Worm (Caenorhabditis elegans) whole organism, early embryonic: ENCODE data around the gene gst-20.

Experiments used
- B0310.2 ChIP-seq: sonication (generic microtip); optimal IDR thresholded peaks from 2 replicates; lab custom pipeline; 2016; ENCODE audit warnings: mild to moderate bottlenecking, missing genetic modification characterization, missing compliant biosample characterization
- F13C5.2 ChIP-seq: sonication (generic microtip); optimal IDR thresholded peaks from 2 replicates; lab custom pipeline; 2017; ENCODE audit warnings: mild to moderate bottlenecking, missing genetic modification characterization, inconsistent platforms, missing compliant biosample characterization
- aly-1 ChIP-seq: sonication (generic microtip); optimal IDR thresholded peaks from 2 replicates; lab custom pipeline; 2016; ENCODE audit warnings: missing genetic modification characterization, missing compliant biosample characterization
- ama-1 ChIP-seq: fragments of 150-350 bp; optimal IDR thresholded peaks from 2 replicates; lab custom pipeline; 2014
- ceh-13 ChIP-seq: fragments of 200-800 bp; sonication (Bioruptor generic); optimal IDR thresholded peaks from 2 replicates; lab custom pipeline; 2018; ENCODE audit warnings: mild to moderate bottlenecking, missing genetic modification characterization, missing compliant biosample characterization
- ceh-36 ChIP-seq: sonication (generic microtip); optimal IDR thresholded peaks from 2 replicates; lab custom pipeline; 2016; ENCODE audit warnings: missing genetic modification characterization, inconsistent platforms, missing compliant biosample characterization
- ets-7 ChIP-seq: sonication (generic microtip); optimal IDR thresholded peaks from 2 replicates; lab custom pipeline; 2016; ENCODE audit warnings: missing genotype, missing genetic modification characterization, missing compliant biosample characterization
- flt-1 ChIP-seq: fragments of 200-800 bp; sonication (Bioruptor generic); IDR thresholded peaks from 2 replicates; pipeline ENCODE4 v1.3.6; 2022; ENCODE audit warnings: missing genetic modification characterization, missing compliant biosample characterization
- hmbx-1 ChIP-seq: sonication (generic microtip); optimal IDR thresholded peaks from 2 replicates; lab custom pipeline; 2016; ENCODE audit warnings: mild to moderate bottlenecking, missing genetic modification characterization, missing compliant biosample characterization
- hmg-4 ChIP-seq: fragments of 200-800 bp; sonication (Bioruptor generic); optimal IDR thresholded peaks from 2 replicates; lab custom pipeline; 2018; ENCODE audit warnings: mild to moderate bottlenecking, missing genetic modification characterization, missing compliant biosample characterization
- hnd-1 ChIP-seq: sonication (generic microtip); optimal IDR thresholded peaks from 2 replicates; lab custom pipeline; 2016; ENCODE audit warnings: missing genetic modification characterization, missing compliant biosample characterization
- pes-1 ChIP-seq: fragments of 200-800 bp; sonication (Bioruptor generic); IDR thresholded peaks from 2 replicates; pipeline ENCODE4 v1.3.6; 2022; ENCODE audit warnings: missing genetic modification reagents, missing genetic modification characterization, missing compliant biosample characterization
- scrt-1 ChIP-seq: fragments of 200-800 bp; sonication (Bioruptor generic); IDR thresholded peaks from 2 replicates; pipeline ENCODE4 v1.3.6; 2022; ENCODE audit warnings: missing genetic modification characterization, missing compliant biosample characterization
- tbx-11 ChIP-seq: fragments of 200-800 bp; sonication (Bioruptor generic); IDR thresholded peaks from 2 replicates; pipeline ENCODE4 v1.3.6; 2022; ENCODE audit warnings: missing genetic modification characterization, missing compliant biosample characterization

- no peak for TF ChIP-seq ama-1
- TF ChIP-seq ets-7: no peak
- TF ChIP-seq ceh-36 (tag; lab: Kevin White, UChicago): no peak
- no peak for TF ChIP-seq B0310.2
- TF ChIP-seq hmbx-1 (tag; lab: Kevin White, UChicago): no peak
- TF ChIP-seq hmg-4 (GFP tag; lab: Kevin White, UChicago): no peak
- no peak for TF ChIP-seq F13C5.2
- no peak for TF ChIP-seq ceh-13 (GFP tag; lab: Kevin White, UChicago)
- no peak for TF ChIP-seq scrt-1 (GFP tag; lab: Robert Waterston, UW)
- no peak for TF ChIP-seq pes-1 (GFP tag; lab: Robert Waterston, UW)
- no peak for TF ChIP-seq hnd-1 (tag; lab: Kevin White, UChicago)
- TF ChIP-seq aly-1: no peak
- no peak for TF ChIP-seq flt-1 (GFP tag; lab: Robert Waterston, UW)
- no peak for TF ChIP-seq tbx-11
Observed at ce11 chrII:13640210-13640609, 30.6 kb upstream of the gst-20 start.
